Worm (Caenorhabditis elegans) whole organism, late embryonic: ENCODE measurements around the gene T20D4.3.

Experiments
- K09A11.1 ChIP-seq: sonication (generic microtip); optimal IDR thresholded peaks from 2 replicates; lab custom pipeline; 2017; ENCODE audit warnings: antibody characterized with exemption, mild to moderate bottlenecking, missing genetic modification characterization, missing compliant biosample characterization; ENCODE audit not compliant: insufficient read depth
- ceh-45 ChIP-seq: fragments of 200-800 bp; sonication (Bioruptor generic); IDR thresholded peaks from 2 replicates; pipeline ENCODE4 v1.3.6; 2022; ENCODE audit warnings: missing genetic modification reagents, missing genetic modification characterization, missing compliant biosample characterization
- che-1 ChIP-seq: sonication (generic microtip); optimal IDR thresholded peaks from 2 replicates; lab custom pipeline; 2016; ENCODE audit warnings: mild to moderate bottlenecking, missing genetic modification characterization, missing compliant biosample characterization
- ets-4 ChIP-seq: sonication (generic microtip); optimal IDR thresholded peaks from 2 replicates; lab custom pipeline; 2016; ENCODE audit warnings: missing genetic modification characterization, missing compliant biosample characterization
- fkh-10 ChIP-seq: fragments of 150-350 bp; optimal IDR thresholded peaks from 2 replicates; lab custom pipeline; 2014; ENCODE audit warnings: missing biosample characterization, missing genetic modification reagents, missing genetic modification characterization
- gmeb-2 ChIP-seq: sonication (generic microtip); optimal IDR thresholded peaks from 2 replicates; lab custom pipeline; 2016; ENCODE audit warnings: missing genetic modification characterization, inconsistent platforms, missing compliant biosample characterization
- nfya-1 ChIP-seq: sonication (generic microtip); optimal IDR thresholded peaks from 2 replicates; lab custom pipeline; 2017; ENCODE audit warnings: missing genetic modification characterization, mild to moderate bottlenecking, missing compliant biosample characterization, antibody characterized with exemption, moderate library complexity
- nhr-11 ChIP-seq: fragments of 150-350 bp; optimal IDR thresholded peaks from 2 replicates; lab custom pipeline; 2014; ENCODE audit warnings: missing biosample characterization, missing genetic modification characterization
- odd-2 ChIP-seq: sonication (generic microtip); optimal IDR thresholded peaks from 2 replicates; lab custom pipeline; 2017; ENCODE audit warnings: antibody characterized with exemption, mild to moderate bottlenecking, missing genetic modification characterization, missing compliant biosample characterization
- pha-4 ChIP-seq: fragments of 150-350 bp; optimal IDR thresholded peaks from 2 replicates; lab custom pipeline; 2018; ENCODE audit warnings: missing biosample characterization, missing genetic modification reagents, missing genetic modification characterization

ce11 chrV:3454620-3455019 is 36.6 kb downstream of the T20D4.3 start:
- TF ChIP-seq nfya-1 (tag; lab: Kevin White, UChicago) (no peak), ceh-45 (no peak), fkh-10 (GFP tag; lab: Kevin White, UChicago) (no peak), gmeb-2 (tag; lab: Kevin White, UChicago) (no peak), che-1 (tag; lab: Kevin White, UChicago) (no peak), nhr-11 (tag; lab: Kevin White, UChicago) (no peak), odd-2 (tag; lab: Kevin White, UChicago) (no peak), pha-4 (tag; lab: Kevin White, UChicago) (no peak), K09A11.1 (tag; lab: Kevin White, UChicago) (no peak), ets-4 (no peak)
